Worm (Caenorhabditis elegans) whole organism, young adult: ENCODE measurements around the gene hal-2.

Experiments used
- B0035.1 ChIP-seq: sonication (generic microtip); optimal IDR thresholded peaks from 2 replicates; lab custom pipeline; 2016; ENCODE audit warnings: missing genetic modification characterization, mild to moderate bottlenecking, missing compliant biosample characterization, missing genotype, missing genetic modification reagents
- F10E7.11 ChIP-seq: sonication (generic microtip); optimal IDR thresholded peaks from 2 replicates; lab custom pipeline; 2017; ENCODE audit warnings: mild to moderate bottlenecking, missing genetic modification characterization, moderate library complexity, missing compliant biosample characterization
- ama-1 ChIP-seq, 3 experiments: fragments of 150-350 bp in 1 of 3; sonication (generic microtip) in 2 of 3; optimal IDR thresholded peaks; 2 replicates each; lab custom pipeline; 2014 to 2018; ENCODE audit warnings: missing biosample characterization in 2 of 3, missing genetic modification characterization in 2 of 3, missing genetic modification reagents in 2 of 3
- attf-6 ChIP-seq: fragments of 200-800 bp; sonication (Bioruptor generic); IDR thresholded peaks from 2 replicates; pipeline ENCODE4 v1.3.6; 2022; ENCODE audit warnings: missing genetic modification reagents, missing genetic modification characterization, missing compliant biosample characterization
- dpl-1 ChIP-seq: fragments of 150-350 bp; optimal IDR thresholded peaks from 2 replicates; lab custom pipeline; 2014; ENCODE audit warnings: missing biosample characterization, missing genetic modification reagents, missing genetic modification characterization
- snpc-4 ChIP-seq, 5 experiments: fragments of 150-350 bp in 1 of 5; sonication (generic microtip) in 4 of 5; optimal IDR thresholded peaks; 2 replicates each; lab custom pipeline; 2014 to 2018; ENCODE audit warnings: missing genetic modification characterization in 5 of 5, missing biosample characterization in 3 of 5, antibody characterized with exemption in 2 of 5, mild to moderate bottlenecking in 2 of 5, missing compliant biosample characterization in 2 of 5, missing genotype in 2 of 5, moderate library complexity in 2 of 5, missing genetic modification reagents in 1 of 5
- unc-62 ChIP-seq: fragments of 150-350 bp; optimal IDR thresholded peaks from 2 replicates; lab custom pipeline; 2014; ENCODE audit warnings: missing biosample characterization, missing genetic modification reagents, missing genetic modification characterization

DNA sequence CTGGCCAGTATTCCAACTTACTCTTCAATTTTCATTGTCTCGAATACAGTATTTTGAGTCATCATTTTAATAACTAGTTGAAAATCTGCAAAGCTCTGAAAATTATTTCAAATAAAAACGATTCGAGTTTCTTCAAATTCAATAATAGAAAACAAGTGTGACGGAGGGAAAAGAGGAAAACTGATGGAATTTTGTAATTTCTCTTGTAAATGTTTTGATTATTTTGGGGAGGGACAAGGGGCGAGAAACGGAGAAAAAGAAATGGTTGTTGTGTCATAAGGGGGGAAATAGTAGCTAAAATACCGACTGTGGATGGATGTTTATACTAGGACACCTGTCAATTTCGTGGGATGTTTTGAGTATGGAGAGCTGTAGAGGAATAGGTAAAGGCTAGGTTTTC, 10.6 kb downstream of the hal-2 start, which contains the start of gene T16G12.9:
- no peak for TF ChIP-seq attf-6 (GFP tag; lab: Robert Waterston, UW)
- TF ChIP-seq unc-62 (GFP tag; lab: Kevin White, UChicago) = no peak
- no peak for TF ChIP-seq dpl-1 (GFP tag; lab: Kevin White, UChicago)
- TF ChIP-seq B0035.1 = no peak
- no peak for TF ChIP-seq snpc-4 (GFP tag; optimal IDR thresholded peaks at IDR 0.05; lab: Kevin White, UChicago)
- TF ChIP-seq snpc-4 (tag; optimal IDR thresholded peaks at IDR 0.05; lab: Kevin White, UChicago) = no peak
- no peak for TF ChIP-seq ama-1 (optimal IDR thresholded peaks at IDR 0.05; lab: Kevin White, UChicago)
- no peak for TF ChIP-seq ama-1 (GFP tag; optimal IDR thresholded peaks at IDR 0.05; lab: Kevin White, UChicago)
- no peak for TF ChIP-seq F10E7.11 (tag; lab: Kevin White, UChicago)
